1 worm cellular context compared by ENCODE assay signal in genomic region chrIII:7216924-7217521, ce11.
TF ChIP-seq lines count a peak whose summit lies in the region.

No protein-coding gene starts in this region.

TF ChIP-seq in whole organism, L1 larva, 84 proteins besides CTCF, POLR2A, EP300 and RAD21 (continued from another document):
- TF ChIP-seq ets-5 (GFP tag; IDR thresholded peaks at IDR 0.05; lab: Robert Waterston, UW): no peak
- TF ChIP-seq nhr-84 (tag; optimal IDR thresholded peaks at IDR 0.05; lab: Kevin White, UChicago): no peak
- no peak for TF ChIP-seq snpc-4 (tag; optimal IDR thresholded peaks at IDR 0.05; lab: Kevin White, UChicago)
- TF ChIP-seq unc-86 (tag; optimal IDR thresholded peaks at IDR 0.05; lab: Kevin White, UChicago): no peak
- no peak for TF ChIP-seq zip-4 (GFP tag; optimal IDR thresholded peaks at IDR 0.05; lab: Kevin White, UChicago)
- no peak for TF ChIP-seq elt-2 (tag; optimal IDR thresholded peaks at IDR 0.05; lab: Kevin White, UChicago)
- no peak for TF ChIP-seq Y116A8C.19 (tag; optimal IDR thresholded peaks at IDR 0.05; lab: Kevin White, UChicago; ENCODE audit: borderline replicate concordance)
- TF ChIP-seq egl-27 (tag; optimal IDR thresholded peaks at IDR 0.05; lab: Kevin White, UChicago): no peak
- TF ChIP-seq aly-2 (tag; optimal IDR thresholded peaks at IDR 0.05; lab: Kevin White, UChicago): no peak
- TF ChIP-seq ama-1 (optimal IDR thresholded peaks at IDR 0.05; lab: Kevin White, UChicago): no peak
- peak in 1 of 2 experiments; percentile 6 for TF ChIP-seq lin-35 (GFP tag; optimal IDR thresholded peaks at IDR 0.05; lab: Kevin White, UChicago)
- TF ChIP-seq nhr-85 (tag; lab: Kevin White, UChicago): no peak
- no peak for TF ChIP-seq elt-3 (tag; optimal IDR thresholded peaks at IDR 0.05; lab: Kevin White, UChicago)
- TF ChIP-seq unc-62 (GFP tag; optimal IDR thresholded peaks at IDR 0.05; lab: Kevin White, UChicago): no peak
- peak; percentile 25 for TF ChIP-seq vab-15 (tag; optimal IDR thresholded peaks at IDR 0.05; lab: Kevin White, UChicago)
- no peak for TF ChIP-seq sptf-1 (tag; optimal IDR thresholded peaks at IDR 0.05; lab: Kevin White, UChicago)
- TF ChIP-seq hlh-17 (GFP tag; optimal IDR thresholded peaks at IDR 0.05; lab: Kevin White, UChicago; ENCODE audit: borderline replicate concordance): no peak
- TF ChIP-seq dsc-1 (tag; optimal IDR thresholded peaks at IDR 0.05; lab: Kevin White, UChicago): peak; percentile 43
- TF ChIP-seq unc-130 (tag; optimal IDR thresholded peaks at IDR 0.05; lab: Kevin White, UChicago): peak; percentile 32
- TF ChIP-seq skn-1 (tag; optimal IDR thresholded peaks at IDR 0.05; lab: Kevin White, UChicago): no peak
- TF ChIP-seq alr-1 (tag; optimal IDR thresholded peaks at IDR 0.05; lab: Kevin White, UChicago; ENCODE audit: borderline replicate concordance): no peak
- TF ChIP-seq nhr-12 (tag; optimal IDR thresholded peaks at IDR 0.05; lab: Kevin White, UChicago): no peak
- peak; percentile 34 for TF ChIP-seq xbp-1 (tag; optimal IDR thresholded peaks at IDR 0.05; lab: Kevin White, UChicago)
- TF ChIP-seq unc-98 (GFP tag; IDR thresholded peaks at IDR 0.05; lab: Robert Waterston, UW): peak; percentile 67
